Worm (Caenorhabditis elegans) whole organism, early embryonic: ENCODE results near the gene srh-111.

Source experiments
- F13C5.2 ChIP-seq: sonication (generic microtip); optimal IDR thresholded peaks from 2 replicates; lab custom pipeline; 2017; ENCODE audit warnings: mild to moderate bottlenecking, missing genetic modification characterization, inconsistent platforms, missing compliant biosample characterization
- ama-1 ChIP-seq: fragments of 150-350 bp; optimal IDR thresholded peaks from 2 replicates; lab custom pipeline; 2014
- ceh-36 ChIP-seq: sonication (generic microtip); optimal IDR thresholded peaks from 2 replicates; lab custom pipeline; 2016; ENCODE audit warnings: missing genetic modification characterization, inconsistent platforms, missing compliant biosample characterization
- tbx-37 ChIP-seq: fragments of 200-800 bp; sonication (Bioruptor generic); conservative IDR thresholded peaks from 2 replicates; pipeline ENCODE4 v1.3.6; 2022; ENCODE audit warnings: missing genetic modification reagents, missing genetic modification characterization, missing compliant biosample characterization

DNA sequence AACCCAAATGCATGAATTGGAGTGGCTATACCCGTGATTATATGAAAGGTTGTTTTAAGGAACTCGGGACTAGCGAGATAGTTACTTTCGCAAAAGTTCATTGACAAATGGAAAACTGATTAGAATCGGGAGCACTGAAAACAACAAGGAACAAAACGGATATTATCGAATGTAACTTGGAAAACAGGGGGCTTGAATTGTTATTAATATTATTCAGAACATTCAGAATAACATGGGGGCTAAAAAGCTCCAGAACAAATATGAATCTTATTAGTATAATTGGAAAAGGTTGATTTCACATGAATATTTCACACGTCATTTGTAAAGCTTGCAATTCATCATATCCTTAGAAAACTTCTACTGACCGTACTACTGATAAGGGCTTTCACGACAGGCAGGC lies 13.4 kb downstream of the srh-111 start, which contains the start of gene srh-235:
- no peak for TF ChIP-seq ama-1 (lab: Kevin White, UChicago)
- TF ChIP-seq ceh-36 (tag; lab: Kevin White, UChicago): no peak
- TF ChIP-seq tbx-37 (GFP tag; lab: Robert Waterston, UW): no peak
- TF ChIP-seq F13C5.2: no peak
